Fruit fly (Drosophila melanogaster) whole organism, embryonic: ENCODE measurements around the gene ftz-f1.

Experiments
- CG12236 ChIP-seq: fragments of 200-800 bp; sonication (Bioruptor generic); optimal IDR thresholded peaks from 2 replicates; lab custom pipeline; 2016; ENCODE audit warnings: missing biosample characterization, missing genetic modification characterization
- CG14710 ChIP-seq: fragments of 200-800 bp; sonication (Bioruptor generic); optimal IDR thresholded peaks from 3 replicates; lab custom pipeline; 2019; ENCODE audit warnings: missing biosample characterization, mild to moderate bottlenecking, missing genetic modification characterization, moderate library complexity
- CG15269 ChIP-seq: fragments of 200-800 bp; sonication (Bioruptor generic); optimal IDR thresholded peaks from 2 replicates; lab custom pipeline; 2018; ENCODE audit warnings: missing biosample characterization, mild to moderate bottlenecking, missing genetic modification characterization, moderate library complexity
- CG1647 ChIP-seq: fragments of 200-800 bp; sonication (Bioruptor generic); optimal IDR thresholded peaks from 3 replicates; lab custom pipeline; 2016; ENCODE audit warnings: missing biosample characterization, missing genetic modification characterization
- CG2120 ChIP-seq: fragments of 200-800 bp; sonication (Bioruptor generic); optimal IDR thresholded peaks from 3 replicates; lab custom pipeline; 2016; ENCODE audit warnings: missing biosample characterization, missing genetic modification characterization
- CG32772 ChIP-seq: fragments of 200-800 bp; sonication (Bioruptor generic); IDR thresholded peaks from 2 replicates; pipeline ENCODE4 v1.3.6; 2022; ENCODE audit warnings: missing biosample characterization, missing genetic modification characterization
- CG5953 ChIP-seq: fragments of 200-800 bp; sonication (Bioruptor generic); IDR thresholded peaks from 2 replicates; pipeline ENCODE4 v1.3.6; 2022; ENCODE audit warnings: missing biosample characterization, missing genetic modification characterization
- CG8089 ChIP-seq: fragments of 200-800 bp; sonication (Bioruptor generic); optimal IDR thresholded peaks from 3 replicates; lab custom pipeline; 2016; ENCODE audit warnings: missing biosample characterization, missing genetic modification characterization
- CG8359 ChIP-seq: fragments of 200-800 bp; sonication (Bioruptor generic); optimal IDR thresholded peaks from 2 replicates; lab custom pipeline; 2017; ENCODE audit warnings: missing biosample characterization, mild to moderate bottlenecking, missing genetic modification characterization, borderline replicate concordance
- CG8388 ChIP-seq: fragments of 200-800 bp; sonication (Bioruptor generic); optimal IDR thresholded peaks from 2 replicates; lab custom pipeline; 2019; ENCODE audit warnings: missing biosample characterization, mild to moderate bottlenecking, missing genetic modification characterization, moderate library complexity
- CG8478 ChIP-seq: fragments of >200 bp; optimal IDR thresholded peaks from 2 replicates; lab custom pipeline; 2018
- CG8924 ChIP-seq: fragments of 200-800 bp; optimal IDR thresholded peaks from 3 replicates; lab custom pipeline; 2019; ENCODE audit warnings: missing biosample characterization, mild to moderate bottlenecking, missing genetic modification characterization, moderate library complexity
- CG9876 ChIP-seq: fragments of 200-800 bp; sonication (Bioruptor generic); optimal IDR thresholded peaks from 2 replicates; lab custom pipeline; 2016; ENCODE audit warnings: missing biosample characterization, missing genetic modification characterization
- Dad ChIP-seq: fragments of 200-800 bp; sonication (Bioruptor generic); optimal IDR thresholded peaks from 3 replicates; lab custom pipeline; 2016; ENCODE audit warnings: missing biosample characterization, missing genetic modification characterization
- Dfd ChIP-seq, 2 experiments: fragments of >200 bp; optimal IDR thresholded peaks; 2 replicates each; lab custom pipeline; 2017; ENCODE audit warnings: missing biosample characterization in 2 of 2, missing genetic modification characterization in 2 of 2
- Dp ChIP-seq: fragments of 200-800 bp; sonication (Bioruptor generic); optimal IDR thresholded peaks from 2 replicates; lab custom pipeline; 2018; ENCODE audit warnings: missing biosample characterization, mild to moderate bottlenecking, missing genetic modification characterization, moderate library complexity
- Dref ChIP-seq: fragments of 200-800 bp; sonication (Bioruptor generic); IDR thresholded peaks from 2 replicates; pipeline ENCODE4 v1.3.6; 2022; ENCODE audit warnings: missing biosample characterization, missing genetic modification characterization
- Lim3 ChIP-seq: fragments of 200-800 bp; sonication (Bioruptor generic); IDR thresholded peaks from 2 replicates; pipeline ENCODE4 v1.3.6; 2022; ENCODE audit warnings: missing biosample characterization, missing genetic modification characterization
- MESR4 ChIP-seq: fragments of 200-800 bp; sonication (Bioruptor generic); optimal IDR thresholded peaks from 2 replicates; lab custom pipeline; 2018; ENCODE audit warnings: missing biosample characterization, mild to moderate bottlenecking, missing genetic modification characterization, moderate library complexity
- Mad ChIP-seq: fragments of 200-800 bp; sonication (Bioruptor generic); optimal IDR thresholded peaks from 2 replicates; lab custom pipeline; 2016; ENCODE audit warnings: missing biosample characterization, missing genetic modification characterization
- Med ChIP-seq: fragments of 200-800 bp; sonication (Bioruptor generic); peaks from one replicate; lab custom pipeline; 2016; ENCODE audit warnings: missing biosample characterization, missing genetic modification characterization, mild to moderate bottlenecking, inconsistent platforms, moderate library complexity
- Mrtf ChIP-seq: fragments of 200-800 bp; sonication (Bioruptor generic); IDR thresholded peaks from 3 replicates; pipeline ENCODE4 v1.3.6; 2022; ENCODE audit warnings: missing biosample characterization, missing genetic modification characterization
- Nf-YA ChIP-seq: fragments of 200-800 bp; sonication (Bioruptor generic); IDR thresholded peaks from 2 replicates; pipeline ENCODE4 v1.3.6; 2022; ENCODE audit warnings: missing biosample characterization, missing genetic modification characterization
- Trl ChIP-seq, 3 experiments: fragments of >200 bp in 2 of 3; fragments of 200-800 bp in 1 of 3; sonication (Bioruptor generic) in 1 of 3; optimal IDR thresholded peaks; 2 replicates in 1 of 3; 3 replicates in 2 of 3; lab custom pipeline; 2016 to 2017; ENCODE audit warnings: missing biosample characterization in 1 of 3, missing genetic modification characterization in 1 of 3
- amos ChIP-seq: fragments of 200-800 bp; sonication (Bioruptor generic); IDR thresholded peaks from 2 replicates; pipeline ENCODE4 v1.3.6; 2022; ENCODE audit warnings: missing biosample characterization, missing genetic modification characterization; ENCODE audit not compliant: partially characterized antibody
- ap ChIP-seq: fragments of 200-800 bp; sonication (Bioruptor generic); IDR thresholded peaks from 2 replicates; pipeline ENCODE4 v1.3.6; 2022; ENCODE audit warnings: missing biosample characterization, missing genetic modification characterization
- ash1 ChIP-seq: fragments of 200-800 bp; sonication (Bioruptor generic); optimal IDR thresholded peaks from 2 replicates; lab custom pipeline; 2018; ENCODE audit warnings: missing biosample characterization, mild to moderate bottlenecking, missing genetic modification characterization
- bcd ChIP-seq: fragments of 200-800 bp; sonication (Bioruptor generic); optimal IDR thresholded peaks from 2 replicates; lab custom pipeline; 2017; ENCODE audit warnings: missing biosample characterization, mild to moderate bottlenecking, missing genetic modification characterization
- bsh ChIP-seq, 2 experiments: fragments of 200-800 bp; sonication (Bioruptor generic); optimal IDR thresholded peaks; 2 replicates each; lab custom pipeline; 2017 to 2018; ENCODE audit warnings: mild to moderate bottlenecking in 2 of 2, missing biosample characterization in 2 of 2, missing genetic modification characterization in 2 of 2, moderate library complexity in 1 of 2
- ci ChIP-seq: fragments of 200-800 bp; sonication (Bioruptor generic); IDR thresholded peaks from 3 replicates; pipeline ENCODE4 v1.3.6; 2022; ENCODE audit warnings: missing biosample characterization, missing genetic modification characterization
- danr ChIP-seq: fragments of 200-800 bp; sonication (Bioruptor generic); IDR thresholded peaks from 2 replicates; pipeline ENCODE4 v1.3.6; 2022; ENCODE audit warnings: missing biosample characterization, missing genetic modification characterization
- dmrt11E ChIP-seq: fragments of 200-800 bp; sonication (Bioruptor generic); optimal IDR thresholded peaks from 3 replicates; lab custom pipeline; 2018; ENCODE audit warnings: missing biosample characterization, mild to moderate bottlenecking, missing genetic modification characterization, moderate library complexity
- emc ChIP-seq: fragments of 200-800 bp; sonication (Bioruptor generic); optimal IDR thresholded peaks from 2 replicates; lab custom pipeline; 2016; ENCODE audit warnings: missing biosample characterization, missing genetic modification characterization
- gce ChIP-seq: fragments of 200-800 bp; sonication (Bioruptor generic); IDR thresholded peaks from 3 replicates; pipeline ENCODE4 v1.3.6; 2022; ENCODE audit warnings: missing biosample characterization, missing genetic modification characterization
- lola ChIP-seq, 3 experiments: fragments of >200 bp in 2 of 3; fragments of 200-800 bp in 1 of 3; sonication (Bioruptor generic) in 1 of 3; optimal IDR thresholded peaks; 2 replicates each; lab custom pipeline; 2017 to 2019; ENCODE audit warnings: missing biosample characterization in 3 of 3, missing genetic modification characterization in 3 of 3, mild to moderate bottlenecking in 1 of 3, moderate library complexity in 1 of 3
- maf-S ChIP-seq: fragments of 200-800 bp; sonication (Bioruptor generic); optimal IDR thresholded peaks from 2 replicates; lab custom pipeline; 2016; ENCODE audit warnings: missing biosample characterization, missing genetic modification characterization
- mam ChIP-seq: fragments of 200-800 bp; sonication (Bioruptor generic); optimal IDR thresholded peaks from 3 replicates; lab custom pipeline; 2016; ENCODE audit warnings: missing biosample characterization, missing genetic modification characterization
- otp ChIP-seq: fragments of 200-800 bp; sonication (Bioruptor generic); IDR thresholded peaks from 3 replicates; pipeline ENCODE4, ENCODE4 v1.3.6; 2022; ENCODE audit warnings: missing biosample characterization, missing genetic modification characterization
- pnt ChIP-seq: fragments of 200-800 bp; sonication (Bioruptor generic); optimal IDR thresholded peaks from 3 replicates; lab custom pipeline; 2016; ENCODE audit warnings: missing biosample characterization, missing genetic modification characterization
- prd ChIP-seq, 3 experiments: fragments of >200 bp in 2 of 3; fragments of 200-800 bp in 1 of 3; sonication (Bioruptor generic) in 1 of 3; optimal IDR thresholded peaks in 2 of 3; IDR thresholded peaks in 1 of 3; 2 replicates in 2 of 3; 3 replicates in 1 of 3; pipeline versions ENCODE4 v1.3.6 to Lab custom; 2017 to 2022; ENCODE audit warnings: missing biosample characterization in 1 of 3, missing genetic modification characterization in 1 of 3
- psq ChIP-seq: fragments of 200-800 bp; sonication (Bioruptor generic); optimal IDR thresholded peaks from 2 replicates; lab custom pipeline; 2017; ENCODE audit warnings: missing biosample characterization, missing genetic modification characterization
- ro ChIP-seq: fragments of 200-800 bp; sonication (Bioruptor generic); IDR thresholded peaks from 2 replicates; pipeline ENCODE4 v1.3.6; 2022; ENCODE audit warnings: missing biosample characterization, missing genetic modification characterization
- seq ChIP-seq: fragments of 200-800 bp; sonication (Bioruptor generic); IDR thresholded peaks from 2 replicates; pipeline ENCODE4 v1.3.6; 2022; ENCODE audit warnings: missing biosample characterization, missing genetic modification characterization
- slbo ChIP-seq: fragments of 200-800 bp; sonication (Bioruptor generic); IDR thresholded peaks from 2 replicates; pipeline ENCODE4 v1.3.6; 2022; ENCODE audit warnings: missing biosample characterization, missing genetic modification characterization
- sob ChIP-seq: fragments of 200-800 bp; sonication (Bioruptor generic); IDR thresholded peaks from 2 replicates; pipeline ENCODE4 v1.3.6; 2022; ENCODE audit warnings: missing biosample characterization, missing genetic modification characterization
- unpg ChIP-seq: fragments of 200-800 bp; sonication (Bioruptor generic); optimal IDR thresholded peaks from 3 replicates; lab custom pipeline; 2018; ENCODE audit warnings: missing biosample characterization, mild to moderate bottlenecking, missing genetic modification characterization, moderate library complexity
- zf30C ChIP-seq: fragments of 200-800 bp; sonication (Bioruptor generic); optimal IDR thresholded peaks from 3 replicates; lab custom pipeline; 2018; ENCODE audit warnings: missing biosample characterization, mild to moderate bottlenecking, missing genetic modification characterization
- zfh1 ChIP-seq: fragments of 200-800 bp; sonication (Bioruptor generic); IDR thresholded peaks from 3 replicates; pipeline ENCODE4 v1.3.6; 2022; ENCODE audit warnings: missing biosample characterization, missing genetic modification characterization

ftz-f1 gene

dm6 chr3L:18763486-18764436 is 37.3 kb downstream of the ftz-f1 start (continued):
- TF ChIP-seq bsh (GFP tag; optimal IDR thresholded peaks at IDR 0.05; lab: Kevin White, UChicago) (no peak), bcd (GFP tag; lab: Kevin White, UChicago) (no peak), Mad (no peak), pnt (GFP tag; lab: Kevin White, UChicago) (no peak), CG8388 (no peak), CG8359 (GFP tag; lab: Kevin White, UChicago) (no peak), emc (no peak), Lim3 (GFP tag; lab: Robert Waterston, UW) (no peak), ci (peak; percentile 42; the same call in 1 of the 3 replicates), Nf-YA (GFP tag; lab: Robert Waterston, UW) (no peak), ash1 (GFP tag; lab: Kevin White, UChicago) (no peak), CG8924 (tag; lab: Kevin White, UChicago) (no peak), CG9876 (GFP tag; lab: Kevin White, UChicago) (peak; percentile 6), slbo (0 out of 2 replicates have a peak, but pooled peaks have one; percentile 4), CG1647 (GFP tag; lab: Kevin White, UChicago) (no peak), prd (optimal IDR thresholded peaks at IDR 0.05; lab: Kevin White, UChicago) (no peak), prd (GFP tag; IDR thresholded peaks at IDR 0.05; lab: Robert Waterston, UW) (no peak), Dp (no peak), danr (GFP tag; lab: Robert Waterston, UW) (0 out of 2 replicates have a peak, but pooled peaks have one; percentile 19), lola (GFP tag; optimal IDR thresholded peaks at IDR 0.05; lab: Kevin White, UChicago) (no peak), sob (GFP tag; lab: Robert Waterston, UW) (no peak), CG14710 (no peak), Dad (no peak), ap (peak; percentile 19; the same call in 1 of the 2 replicates), CG2120 (no peak), Trl (optimal IDR thresholded peaks at IDR 0.05; lab: Kevin White, UChicago) (no peak), Trl (GFP tag; optimal IDR thresholded peaks at IDR 0.05; lab: Kevin White, UChicago) (no peak), unpg (GFP tag; lab: Kevin White, UChicago) (no peak), zf30C (GFP tag; lab: Kevin White, UChicago) (no peak), Dref (no peak), CG15269 (tag; lab: Kevin White, UChicago) (no peak), Dfd (GFP tag; optimal IDR thresholded peaks at IDR 0.05; lab: Kevin White, UChicago) (peak in 1 of 2 experiments; percentile 88), CG8089 (no peak), Med (peak; percentile 55), otp (GFP tag; lab: Robert Waterston, UW) (no peak), mam (no peak), ro (GFP tag; lab: Robert Waterston, UW) (no peak), amos (GFP tag; lab: Robert Waterston, UW) (no peak), CG5953 (GFP tag; lab: Robert Waterston, UW) (no peak), MESR4 (GFP tag; lab: Kevin White, UChicago) (no peak), CG32772 (no peak), seq (GFP tag; lab: Robert Waterston, UW) (peak; percentile 23; the same call in 1 of the 2 replicates), maf-S (no peak), zfh1 (GFP tag; lab: Robert Waterston, UW) (no peak), CG12236 (GFP tag; lab: Kevin White, UChicago) (no peak), CG8478 (lab: Kevin White, UChicago) (peak; percentile 20), dmrt11E (tag; lab: Kevin White, UChicago) (no peak), psq (GFP tag; lab: Kevin White, UChicago) (no peak), Mrtf (GFP tag; lab: Robert Waterston, UW) (0 out of 3 replicates have a peak, but pooled peaks have one; percentile 33), gce (GFP tag; lab: Robert Waterston, UW) (0 out of 3 replicates have a peak, but pooled peaks have one; percentile 7)
